Worm (Caenorhabditis elegans) whole organism, mixed stage, embryonic: ENCODE measurements around the gene cul-4.

Experiments
- elt-3 ChIP-seq: fragments of 150-350 bp; optimal IDR thresholded peaks from 2 replicates; lab custom pipeline; 2014; ENCODE audit warnings: missing biosample characterization, missing genetic modification characterization
- lin-13 ChIP-seq: fragments of 150-350 bp; optimal IDR thresholded peaks from 2 replicates; lab custom pipeline; 2014; ENCODE audit warnings: missing biosample characterization, missing genetic modification characterization
- lin-32 ChIP-seq: fragments of 200-800 bp; sonication (Bioruptor generic); optimal IDR thresholded peaks from 2 replicates; lab custom pipeline; 2018; ENCODE audit warnings: mild to moderate bottlenecking, missing genetic modification characterization, missing compliant biosample characterization
- mab-5 ChIP-seq: fragments of 150-350 bp; optimal IDR thresholded peaks from 2 replicates; lab custom pipeline; 2014; ENCODE audit warnings: missing biosample characterization, missing genetic modification characterization
- nhr-12 ChIP-seq: fragments of 150-350 bp; optimal IDR thresholded peaks from 2 replicates; lab custom pipeline; 2014; ENCODE audit warnings: missing biosample characterization, missing genetic modification characterization
- nhr-28 ChIP-seq: fragments of 150-350 bp; optimal IDR thresholded peaks from 2 replicates; lab custom pipeline; 2014; ENCODE audit warnings: missing biosample characterization, missing genetic modification characterization
- snpc-4 ChIP-seq: fragments of 150-350 bp; optimal IDR thresholded peaks from 2 replicates; lab custom pipeline; 2014; ENCODE audit warnings: missing biosample characterization, missing genetic modification characterization
- sptf-1 ChIP-seq: sonication (generic microtip); optimal IDR thresholded peaks from 2 replicates; lab custom pipeline; 2017; ENCODE audit warnings: mild to moderate bottlenecking, missing genetic modification characterization, moderate library complexity, missing compliant biosample characterization
- unc-62 ChIP-seq: fragments of 150-350 bp; optimal IDR thresholded peaks from 2 replicates; lab custom pipeline; 2014; ENCODE audit warnings: missing biosample characterization, missing genetic modification reagents, missing genetic modification characterization
- ztf-11 ChIP-seq: fragments of 150-350 bp; optimal IDR thresholded peaks from 2 replicates; lab custom pipeline; 2014; ENCODE audit warnings: missing biosample characterization, missing genetic modification characterization

ce11 chrII:7269783-7270182 is 32.1 kb upstream of the cul-4 start:
- TF ChIP-seq nhr-28 (tag; lab: Kevin White, UChicago) (no peak), nhr-12 (tag; lab: Kevin White, UChicago) (no peak), snpc-4 (no peak), unc-62 (GFP tag; lab: Kevin White, UChicago) (no peak), lin-32 (GFP tag; lab: Kevin White, UChicago) (no peak), elt-3 (tag; lab: Kevin White, UChicago) (no peak), mab-5 (tag; lab: Kevin White, UChicago) (no peak), lin-13 (tag; lab: Kevin White, UChicago) (no peak), ztf-11 (tag; lab: Kevin White, UChicago) (no peak), sptf-1 (tag; lab: Kevin White, UChicago) (no peak)
